Fruit fly (Drosophila melanogaster) whole organism, embryonic: ENCODE data around the gene Cbp20.
A peak's percentile ranks its signal among the peaks of the same experiment; 100 is the strongest.

Experiments used
- Ada2b ChIP-seq: fragments of 200-800 bp; sonication (Bioruptor generic); IDR thresholded peaks from 2 replicates; pipeline ENCODE4 v1.3.6; 2022; ENCODE audit warnings: missing biosample characterization, missing genetic modification characterization
- Atf3 ChIP-seq: fragments of 200-800 bp; sonication (Bioruptor generic); optimal IDR thresholded peaks from 3 replicates; lab custom pipeline; 2016; ENCODE audit warnings: missing biosample characterization, missing genetic modification characterization
- Bgb ChIP-seq: fragments of 200-800 bp; sonication (Bioruptor generic); IDR thresholded peaks from 2 replicates; pipeline ENCODE4 v1.3.6; 2022; ENCODE audit warnings: missing biosample characterization, missing genetic modification characterization; ENCODE audit not compliant: partially characterized antibody
- CG10209 ChIP-seq: fragments of 200-800 bp; sonication (Bioruptor generic); optimal IDR thresholded peaks from 3 replicates; lab custom pipeline; 2017; ENCODE audit warnings: missing biosample characterization, mild to moderate bottlenecking, missing genetic modification characterization, missing genetic modification reagents
- CG10366 ChIP-seq: fragments of 200-800 bp; sonication (Bioruptor generic); IDR thresholded peaks from 2 replicates; pipeline ENCODE4 v1.3.6; 2022; ENCODE audit warnings: missing biosample characterization, missing genetic modification characterization
- CG12071 ChIP-seq: fragments of 200-800 bp; sonication (Bioruptor generic); optimal IDR thresholded peaks from 3 replicates; lab custom pipeline; 2018; ENCODE audit warnings: missing biosample characterization, mild to moderate bottlenecking, missing genetic modification characterization
- CG12391 ChIP-seq: fragments of 200-800 bp; sonication (Bioruptor generic); optimal IDR thresholded peaks from 3 replicates; lab custom pipeline; 2018; ENCODE audit warnings: missing biosample characterization, mild to moderate bottlenecking, missing genetic modification characterization, moderate library complexity
- CG15073 ChIP-seq: fragments of 200-800 bp; sonication (Bioruptor generic); optimal IDR thresholded peaks from 2 replicates; lab custom pipeline; 2016; ENCODE audit warnings: missing biosample characterization, missing genetic modification characterization
- CG15696 ChIP-seq: fragments of 200-800 bp; sonication (Bioruptor generic); optimal IDR thresholded peaks from 2 replicates; lab custom pipeline; 2019; ENCODE audit warnings: missing biosample characterization, mild to moderate bottlenecking, missing genetic modification characterization, moderate library complexity
- CG16779 ChIP-seq: fragments of 200-800 bp; sonication (Bioruptor generic); IDR thresholded peaks from 2 replicates; pipeline ENCODE4 v1.3.6; 2022; ENCODE audit warnings: missing biosample characterization, missing genetic modification characterization
- CG17328 ChIP-seq: fragments of 200-800 bp; sonication (Bioruptor generic); IDR thresholded peaks from 2 replicates; pipeline ENCODE4 v1.3.6; 2022; ENCODE audit warnings: missing biosample characterization, missing genetic modification characterization
- CG17359 ChIP-seq: fragments of 200-800 bp; sonication (Bioruptor generic); optimal IDR thresholded peaks from 3 replicates; lab custom pipeline; 2018; ENCODE audit warnings: missing biosample characterization, mild to moderate bottlenecking, missing genetic modification characterization, moderate library complexity
- CG17612 ChIP-seq: fragments of 200-800 bp; sonication (Bioruptor generic); IDR thresholded peaks from 2 replicates; pipeline ENCODE4 v1.3.6; 2022; ENCODE audit warnings: missing biosample characterization, missing genetic modification characterization
- CG2202 ChIP-seq: fragments of 200-800 bp; sonication (Bioruptor generic); optimal IDR thresholded peaks from 2 replicates; lab custom pipeline; 2018; ENCODE audit warnings: missing biosample characterization, mild to moderate bottlenecking, missing genetic modification characterization
- CG32772 ChIP-seq: fragments of 200-800 bp; sonication (Bioruptor generic); IDR thresholded peaks from 2 replicates; pipeline ENCODE4 v1.3.6; 2022; ENCODE audit warnings: missing biosample characterization, missing genetic modification characterization
- CG34224 ChIP-seq: fragments of 200-800 bp; sonication (Bioruptor generic); IDR thresholded peaks from 3 replicates; pipeline ENCODE4 v1.3.6; 2022; ENCODE audit warnings: missing biosample characterization, missing genetic modification characterization; ENCODE audit not compliant: partially characterized antibody
- CG6272 ChIP-seq: fragments of 200-800 bp; sonication (Bioruptor generic); IDR thresholded peaks from 2 replicates; pipeline ENCODE4 v1.3.6; 2022; ENCODE audit warnings: missing biosample characterization, missing genetic modification characterization
- Chrac-16 ChIP-seq: fragments of 200-800 bp; sonication (Bioruptor generic); optimal IDR thresholded peaks from 3 replicates; lab custom pipeline; 2016; ENCODE audit warnings: missing biosample characterization, missing genetic modification characterization
- CoRest ChIP-seq: fragments of 200-800 bp; sonication (Bioruptor generic); optimal IDR thresholded peaks from 3 replicates; lab custom pipeline; 2018; ENCODE audit warnings: missing biosample characterization, mild to moderate bottlenecking, missing genetic modification characterization, moderate library complexity
- Dip2 ChIP-seq: fragments of 200-800 bp; sonication (Bioruptor generic); IDR thresholded peaks from 2 replicates; pipeline ENCODE4 v1.3.6; 2022; ENCODE audit warnings: missing biosample characterization, missing genetic modification characterization
- Gug ChIP-seq: fragments of 200-800 bp; sonication (Bioruptor generic); IDR thresholded peaks from 4 replicates; pipeline ENCODE4 v1.3.6; 2022; ENCODE audit warnings: missing biosample characterization, missing genetic modification characterization
- H2.0 ChIP-seq: fragments of 200-800 bp; sonication (Bioruptor generic); IDR thresholded peaks from 2 replicates; pipeline ENCODE4 v1.3.6; 2022; ENCODE audit warnings: missing biosample characterization, missing genetic modification characterization
- HmgZ ChIP-seq: fragments of 200-800 bp; sonication (Bioruptor generic); optimal IDR thresholded peaks from 2 replicates; lab custom pipeline; 2018; ENCODE audit warnings: missing biosample characterization, mild to moderate bottlenecking, missing genetic modification characterization
- Lim3 ChIP-seq: fragments of 200-800 bp; sonication (Bioruptor generic); IDR thresholded peaks from 2 replicates; pipeline ENCODE4 v1.3.6; 2022; ENCODE audit warnings: missing biosample characterization, missing genetic modification characterization
- Mad ChIP-seq: fragments of 200-800 bp; sonication (Bioruptor generic); optimal IDR thresholded peaks from 2 replicates; lab custom pipeline; 2016; ENCODE audit warnings: missing biosample characterization, missing genetic modification characterization
- NfI ChIP-seq: fragments of 200-800 bp; sonication (Bioruptor generic); optimal IDR thresholded peaks from 3 replicates; lab custom pipeline; 2018; ENCODE audit warnings: missing biosample characterization, mild to moderate bottlenecking, missing genetic modification characterization, moderate library complexity
- Opbp ChIP-seq: fragments of 200-800 bp; sonication (Bioruptor generic); IDR thresholded peaks from 3 replicates; pipeline ENCODE4 v1.3.6; 2022; ENCODE audit warnings: missing biosample characterization, missing genetic modification characterization; ENCODE audit not compliant: partially characterized antibody
- Spps ChIP-seq: fragments of 200-800 bp; sonication (Bioruptor generic); optimal IDR thresholded peaks from 2 replicates; lab custom pipeline; 2018; ENCODE audit warnings: missing biosample characterization, mild to moderate bottlenecking, missing genetic modification characterization
- Sry-β ChIP-seq: fragments of 200-800 bp; sonication (Bioruptor generic); optimal IDR thresholded peaks from 2 replicates; lab custom pipeline; 2018; ENCODE audit warnings: missing biosample characterization, mild to moderate bottlenecking, missing genetic modification characterization, moderate library complexity
- Usf ChIP-seq: fragments of 200-800 bp; sonication (Bioruptor generic); optimal IDR thresholded peaks from 2 replicates; lab custom pipeline; 2017; ENCODE audit warnings: missing genotype, missing biosample characterization, missing genetic modification characterization
- ac ChIP-seq: fragments of 200-800 bp; sonication (Bioruptor generic); optimal IDR thresholded peaks from 3 replicates; lab custom pipeline; 2017; ENCODE audit warnings: missing biosample characterization, mild to moderate bottlenecking, missing genetic modification characterization
- bigmax ChIP-seq: fragments of 200-800 bp; sonication (Bioruptor generic); optimal IDR thresholded peaks from 2 replicates; lab custom pipeline; 2018; ENCODE audit warnings: missing biosample characterization, mild to moderate bottlenecking, missing genetic modification characterization
- cad ChIP-seq: fragments of >200 bp; optimal IDR thresholded peaks from 2 replicates; lab custom pipeline; 2017; ENCODE audit warnings: missing biosample characterization, missing genetic modification characterization
- chn ChIP-seq: fragments of 200-800 bp; sonication (Bioruptor generic); optimal IDR thresholded peaks from 2 replicates; lab custom pipeline; 2016; ENCODE audit warnings: missing biosample characterization, missing genetic modification characterization
- emc ChIP-seq: fragments of 200-800 bp; sonication (Bioruptor generic); optimal IDR thresholded peaks from 2 replicates; lab custom pipeline; 2016; ENCODE audit warnings: missing biosample characterization, missing genetic modification characterization
- gce ChIP-seq: fragments of 200-800 bp; sonication (Bioruptor generic); IDR thresholded peaks from 3 replicates; pipeline ENCODE4 v1.3.6; 2022; ENCODE audit warnings: missing biosample characterization, missing genetic modification characterization
- gsb-n ChIP-seq: fragments of 200-800 bp; sonication (Bioruptor generic); optimal IDR thresholded peaks from 3 replicates; lab custom pipeline; 2018; ENCODE audit warnings: missing biosample characterization, mild to moderate bottlenecking, missing genetic modification characterization
- h ChIP-seq: fragments of >200 bp; optimal IDR thresholded peaks from 2 replicates; lab custom pipeline; 2017
- her ChIP-seq: fragments of 200-800 bp; sonication (Bioruptor generic); optimal IDR thresholded peaks from 2 replicates; lab custom pipeline; 2016; ENCODE audit warnings: missing biosample characterization, missing genetic modification characterization
- mld ChIP-seq: fragments of 200-800 bp; sonication (Bioruptor generic); IDR thresholded peaks from 3 replicates; pipeline ENCODE4 v1.3.6; 2022; ENCODE audit warnings: missing biosample characterization, missing genetic modification characterization; ENCODE audit not compliant: partially characterized antibody
- nerfin-2 ChIP-seq: fragments of 200-800 bp; sonication (Bioruptor generic); IDR thresholded peaks from 2 replicates; pipeline ENCODE4 v1.3.6; 2022; ENCODE audit warnings: missing biosample characterization, missing genetic modification characterization; ENCODE audit not compliant: partially characterized antibody
- odd ChIP-seq: fragments of 200-800 bp; sonication (Bioruptor generic); optimal IDR thresholded peaks from 2 replicates; lab custom pipeline; 2017; ENCODE audit warnings: missing biosample characterization, mild to moderate bottlenecking, missing genetic modification characterization
- otp ChIP-seq: fragments of 200-800 bp; sonication (Bioruptor generic); IDR thresholded peaks from 3 replicates; pipeline ENCODE4, ENCODE4 v1.3.6; 2022; ENCODE audit warnings: missing biosample characterization, missing genetic modification characterization
- pan ChIP-seq, 4 experiments: fragments of >200 bp in 3 of 4; fragments of 200-800 bp in 1 of 4; sonication (Bioruptor generic) in 1 of 4; optimal IDR thresholded peaks in 3 of 4; IDR thresholded peaks in 1 of 4; 2 replicates each; pipeline versions ENCODE4 v1.3.6 to Lab custom; 2017 to 2022; ENCODE audit warnings: missing biosample characterization in 2 of 4, missing genetic modification characterization in 2 of 4, mixed read lengths in 1 of 4
- sisA ChIP-seq: fragments of 200-800 bp; sonication (Bioruptor generic); IDR thresholded peaks from 2 replicates; pipeline ENCODE4 v1.3.6; 2022; ENCODE audit warnings: missing biosample characterization, missing genetic modification characterization
- sqz ChIP-seq: fragments of 200-800 bp; sonication (Bioruptor generic); optimal IDR thresholded peaks from 3 replicates; lab custom pipeline; 2018; ENCODE audit warnings: missing biosample characterization, mild to moderate bottlenecking, missing genetic modification characterization
- stc ChIP-seq: fragments of 200-800 bp; sonication (Bioruptor generic); IDR thresholded peaks from 2 replicates; pipeline ENCODE4 v1.3.6; 2022; ENCODE audit warnings: missing biosample characterization, missing genetic modification characterization
- sug ChIP-seq: fragments of 200-800 bp; optimal IDR thresholded peaks from 2 replicates; lab custom pipeline; 2019; ENCODE audit warnings: missing biosample characterization, mild to moderate bottlenecking, missing genetic modification characterization, moderate library complexity
- toy ChIP-seq: fragments of 200-800 bp; sonication (Bioruptor generic); IDR thresholded peaks from 2 replicates; pipeline ENCODE4 v1.3.6; 2022; ENCODE audit warnings: missing biosample characterization, missing genetic modification characterization
- zfh2 ChIP-seq: fragments of 200-800 bp; sonication (Bioruptor generic); optimal IDR thresholded peaks from 2 replicates; lab custom pipeline; 2016; ENCODE audit warnings: missing biosample characterization, missing genetic modification characterization

Cbp20 gene

DNA sequence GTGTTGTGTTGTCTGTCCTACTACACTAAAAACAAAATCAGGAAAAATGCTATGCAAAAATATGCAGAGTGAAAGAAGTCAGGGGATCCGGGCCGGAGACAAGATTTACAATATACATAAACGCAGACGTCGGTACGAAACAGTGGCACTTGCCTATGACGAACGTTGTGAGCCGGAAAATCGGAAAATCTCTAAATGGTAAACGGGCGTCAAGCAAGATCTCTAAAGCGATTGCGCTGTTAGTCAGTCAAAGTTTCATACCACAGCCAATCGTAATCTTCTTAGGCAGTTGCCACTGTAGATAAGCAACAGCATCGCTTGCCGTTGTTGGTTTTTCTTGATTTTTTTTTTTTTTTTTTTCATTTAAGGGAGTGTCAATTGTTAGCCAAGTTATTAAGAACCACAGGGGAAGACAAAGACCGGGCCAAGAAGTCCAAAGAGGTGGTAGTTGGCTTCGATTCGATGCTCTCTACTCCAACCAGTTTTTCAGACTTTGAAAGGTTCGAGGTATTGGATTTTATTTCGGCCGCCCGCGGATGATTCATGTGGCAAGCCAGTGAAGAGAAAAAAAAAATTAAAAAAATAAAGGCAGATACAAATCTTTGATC is 39.3 kb upstream of the Cbp20 start (continued):
- TF ChIP-seq sug (tag; lab: Kevin White, UChicago) (no peak), NfI (GFP tag; lab: Kevin White, UChicago) (peak; percentile 69), CG17328 (peak; percentile 88), CG6272 (peak; percentile 91), CG32772 (GFP tag; lab: Robert Waterston, UW) (peak; percentile 94), CG15696 (tag; lab: Kevin White, UChicago) (peak; percentile 91), mld (no peak), Ada2b (GFP tag; lab: Robert Waterston, UW) (peak; percentile 83), CG34224 (GFP tag; lab: Robert Waterston, UW) (no peak), stc (GFP tag; lab: Robert Waterston, UW) (peak; percentile 89), CG17612 (peak; percentile 73; the same call in 1 of the 2 replicates), CoRest (tag; lab: Kevin White, UChicago) (peak; percentile 75), Opbp (no peak), CG2202 (no peak), Gug (GFP tag; lab: Robert Waterston, UW) (peak; percentile 97), her (GFP tag; lab: Kevin White, UChicago) (peak; percentile 61), odd (GFP tag; lab: Kevin White, UChicago) (peak; percentile 9), CG10366 (peak; percentile 90), zfh2 (peak; percentile 84), otp (peak; percentile 89), CG17359 (no peak), H2.0 (GFP tag; lab: Robert Waterston, UW) (peak; percentile 86), cad (GFP tag; lab: Kevin White, UChicago) (no peak), bigmax (GFP tag; lab: Kevin White, UChicago) (no peak), Usf (GFP tag; lab: Kevin White, UChicago) (peak; percentile 76), Mad (GFP tag; lab: Kevin White, UChicago) (peak; percentile 41), Lim3 (GFP tag; lab: Robert Waterston, UW) (peak; percentile 28; the same call in 1 of the 2 replicates), gce (GFP tag; lab: Robert Waterston, UW) (peak; percentile 91), Chrac-16 (GFP tag; lab: Kevin White, UChicago) (peak; percentile 80), emc (GFP tag; lab: Kevin White, UChicago) (no peak), CG10209 (GFP tag; lab: Kevin White, UChicago) (peak; percentile 70), Atf3 (GFP tag; lab: Kevin White, UChicago) (peak; percentile 37), Spps (tag; lab: Kevin White, UChicago) (peak; percentile 52), Sry-β (no peak), gsb-n (peak; percentile 31), ac (GFP tag; lab: Kevin White, UChicago) (peak; percentile 62), Bgb (GFP tag; lab: Robert Waterston, UW) (no peak), nerfin-2 (GFP tag; lab: Robert Waterston, UW) (no peak), HmgZ (tag; lab: Kevin White, UChicago) (no peak), CG12071 (no peak), CG16779 (GFP tag; lab: Robert Waterston, UW) (peak; percentile 83; the same call in 1 of the 2 replicates), pan (optimal IDR thresholded peaks at IDR 0.05; lab: Kevin White, UChicago) (no peak), pan (GFP tag; optimal IDR thresholded peaks at IDR 0.05 in 1 of 2, IDR thresholded peaks at IDR 0.05 in 1 of 2) (peak in 1 of 2 experiments; percentile 95), CG15073 (GFP tag; lab: Kevin White, UChicago) (peak; percentile 24), sisA (GFP tag; lab: Robert Waterston, UW) (peak; percentile 92), chn (GFP tag; lab: Kevin White, UChicago) (peak; percentile 74), sqz (peak; percentile 75), h (lab: Kevin White, UChicago) (no peak), Dip2 (GFP tag; lab: Robert Waterston, UW) (peak; percentile 44; the same call in 1 of the 2 replicates), CG12391 (tag; lab: Kevin White, UChicago) (peak; percentile 61), toy (peak; percentile 45; the same call in 1 of the 2 replicates)
